Fruit fly (Drosophila melanogaster): ENCODE measurements around the gene CG43082.
A peak's percentile ranks its signal among the peaks of the same experiment; 100 is the strongest.

Gene CG43082

dm6 chr3L:15700338-15700966 is 38.8 kb downstream of the CG43082 start (continued):
- TF ChIP-seq ac (GFP tag; optimal IDR thresholded peaks at IDR 0.05), result peak; percentile 80
- TF ChIP-seq CG15269 (tag; optimal IDR thresholded peaks at IDR 0.05), result no peak
- peak; percentile 53 for TF ChIP-seq CG2202 (tag; optimal IDR thresholded peaks at IDR 0.05)
- TF ChIP-seq grau (tag; optimal IDR thresholded peaks at IDR 0.05), result peak; percentile 65
- peak; percentile 29 for TF ChIP-seq CG10462 (GFP tag; optimal IDR thresholded peaks at IDR 0.05)
- TF ChIP-seq Gug (GFP tag; IDR thresholded peaks at IDR 0.05), result no peak
- peak; percentile 4 for TF ChIP-seq Hmx (GFP tag; optimal IDR thresholded peaks at IDR 0.05)
- peak; percentile 13 for TF ChIP-seq Lhr (GFP tag; optimal IDR thresholded peaks at IDR 0.05)
- peak; percentile 4 for TF ChIP-seq CG2116 (GFP tag; optimal IDR thresholded peaks at IDR 0.05)
- TF ChIP-seq Elba2 (GFP tag; optimal IDR thresholded peaks at IDR 0.05), result peak; percentile 86
- peak; percentile 42 for TF ChIP-seq Oli (tag; optimal IDR thresholded peaks at IDR 0.05)
- TF ChIP-seq CG6175 (GFP tag; IDR thresholded peaks at IDR 0.05), result no peak
- TF ChIP-seq Dp (GFP tag; optimal IDR thresholded peaks at IDR 0.05), result no peak
- TF ChIP-seq CG1602 (GFP tag; optimal IDR thresholded peaks at IDR 0.05), result peak; percentile 40
- no peak for TF ChIP-seq Doc2 (GFP tag; IDR thresholded peaks at IDR 0.05)
- TF ChIP-seq otp (GFP tag; IDR thresholded peaks at IDR 0.05), result no peak
- TF ChIP-seq CG10543 (GFP tag; optimal IDR thresholded peaks at IDR 0.05), result no peak
- peak; percentile 76 for TF ChIP-seq CG13775 (GFP tag; optimal IDR thresholded peaks at IDR 0.05)
- TF ChIP-seq CG9727 (GFP tag; optimal IDR thresholded peaks at IDR 0.05), result peak; percentile 90
- peak; percentile 25; the same call in 1 of the 2 replicates for TF ChIP-seq CG17328 (GFP tag; IDR thresholded peaks at IDR 0.05)
- TF ChIP-seq CG2678 (tag; optimal IDR thresholded peaks at IDR 0.05), result no peak
- peak in 1 of 3 experiments; percentile 96 for TF ChIP-seq lola (GFP tag; optimal IDR thresholded peaks at IDR 0.05)
- TF ChIP-seq pho (GFP tag; optimal IDR thresholded peaks at IDR 0.05), result no peak
- no peak for TF ChIP-seq CG14050 (GFP tag; IDR thresholded peaks at IDR 0.05)
- peak; percentile 77 for TF ChIP-seq fd102C (GFP tag; optimal IDR thresholded peaks at IDR 0.05)
- TF ChIP-seq CG6272 (GFP tag; IDR thresholded peaks at IDR 0.05), result no peak
- no peak for TF ChIP-seq Dip3 (GFP tag; optimal IDR thresholded peaks at IDR 0.05)
- no peak for TF ChIP-seq Ada2b (GFP tag; IDR thresholded peaks at IDR 0.05)
- no peak for TF ChIP-seq Hey (tag; optimal IDR thresholded peaks at IDR 0.05)
- TF ChIP-seq bsh (GFP tag; optimal IDR thresholded peaks at IDR 0.05), result peak; percentile 55 to 59
- no peak for TF ChIP-seq CG31224 (GFP tag; IDR thresholded peaks at IDR 0.05)
- TF ChIP-seq unpg (GFP tag; optimal IDR thresholded peaks at IDR 0.05), result peak; percentile 45
- peak; percentile 49; the same call in 1 of the 2 replicates for TF ChIP-seq CG31441 (GFP tag; IDR thresholded peaks at IDR 0.05)
- peak; percentile 57 for TF ChIP-seq Ssrp (tag; optimal IDR thresholded peaks at IDR 0.05)
- peak; percentile 75 for TF ChIP-seq CG8924 (tag; optimal IDR thresholded peaks at IDR 0.05)
- peak; percentile 41 for TF ChIP-seq Nf-YB (GFP tag; optimal IDR thresholded peaks at IDR 0.05)
- peak; percentile 81 for TF ChIP-seq CG16815 (GFP tag; optimal IDR thresholded peaks at IDR 0.05)
- peak; percentile 72 for TF ChIP-seq CG14710 (tag; optimal IDR thresholded peaks at IDR 0.05)
- peak; percentile 46; the same call in 1 of the 2 replicates for TF ChIP-seq CG10959 (GFP tag; IDR thresholded peaks at IDR 0.05)
- TF ChIP-seq az2 (GFP tag; optimal IDR thresholded peaks at IDR 0.05), result peak; percentile 51
- TF ChIP-seq Sry-δ (GFP tag; optimal IDR thresholded peaks at IDR 0.05), result no peak
- no peak for TF ChIP-seq CG12104 (GFP tag; optimal IDR thresholded peaks at IDR 0.05)
- peak; percentile 42 for TF ChIP-seq CG13424 (tag; optimal IDR thresholded peaks at IDR 0.05)
- TF ChIP-seq gce (GFP tag; IDR thresholded peaks at IDR 0.05), result no peak
- TF ChIP-seq CG15601 (tag; optimal IDR thresholded peaks at IDR 0.05), result peak; percentile 66
- no peak for TF ChIP-seq NK7.1 (GFP tag; optimal IDR thresholded peaks at IDR 0.05)
- TF ChIP-seq Xrp1 (GFP tag; IDR thresholded peaks at IDR 0.05), result peak; percentile 47; the same call in 1 of the 2 replicates
- no peak for TF ChIP-seq CG16863 (GFP tag; optimal IDR thresholded peaks at IDR 0.05)
- TF ChIP-seq Spps (tag; optimal IDR thresholded peaks at IDR 0.05), result peak; percentile 34
- no peak for TF ChIP-seq Oaz (GFP tag; IDR thresholded peaks at IDR 0.05)
